Worm (Caenorhabditis elegans): ENCODE measurements around the gene gly-6.

ce11 chrIII:4370585-4370984 lies 39.6 kb upstream of the gly-6 start, which contains the start of gene ckb-3:
- TF ChIP-seq ztf-11 (tag; optimal IDR thresholded peaks at IDR 0.05), result no peak
- no peak for TF ChIP-seq snpc-4 (tag; optimal IDR thresholded peaks at IDR 0.05)
- TF ChIP-seq ceh-82 (tag; optimal IDR thresholded peaks at IDR 0.05), result no peak
- no peak for TF ChIP-seq ztf-4 (tag; optimal IDR thresholded peaks at IDR 0.05)
- TF ChIP-seq skn-1 (tag; optimal IDR thresholded peaks at IDR 0.05), result no peak
- TF ChIP-seq hlh-17 (GFP tag; optimal IDR thresholded peaks at IDR 0.05; ENCODE audit: borderline replicate concordance), result no peak
- TF ChIP-seq pqm-1 (tag; optimal IDR thresholded peaks at IDR 0.05), result no peak
- TF ChIP-seq nhr-12 (tag; optimal IDR thresholded peaks at IDR 0.05), result no peak
- no peak for TF ChIP-seq nhr-237 (tag; optimal IDR thresholded peaks at IDR 0.05)
- no peak for TF ChIP-seq nhr-71 (tag; optimal IDR thresholded peaks at IDR 0.05)
